Fruit fly (Drosophila melanogaster): ENCODE measurements around the gene MED14.
A peak's percentile ranks its signal among the peaks of the same experiment; 100 is the strongest.

DNA sequence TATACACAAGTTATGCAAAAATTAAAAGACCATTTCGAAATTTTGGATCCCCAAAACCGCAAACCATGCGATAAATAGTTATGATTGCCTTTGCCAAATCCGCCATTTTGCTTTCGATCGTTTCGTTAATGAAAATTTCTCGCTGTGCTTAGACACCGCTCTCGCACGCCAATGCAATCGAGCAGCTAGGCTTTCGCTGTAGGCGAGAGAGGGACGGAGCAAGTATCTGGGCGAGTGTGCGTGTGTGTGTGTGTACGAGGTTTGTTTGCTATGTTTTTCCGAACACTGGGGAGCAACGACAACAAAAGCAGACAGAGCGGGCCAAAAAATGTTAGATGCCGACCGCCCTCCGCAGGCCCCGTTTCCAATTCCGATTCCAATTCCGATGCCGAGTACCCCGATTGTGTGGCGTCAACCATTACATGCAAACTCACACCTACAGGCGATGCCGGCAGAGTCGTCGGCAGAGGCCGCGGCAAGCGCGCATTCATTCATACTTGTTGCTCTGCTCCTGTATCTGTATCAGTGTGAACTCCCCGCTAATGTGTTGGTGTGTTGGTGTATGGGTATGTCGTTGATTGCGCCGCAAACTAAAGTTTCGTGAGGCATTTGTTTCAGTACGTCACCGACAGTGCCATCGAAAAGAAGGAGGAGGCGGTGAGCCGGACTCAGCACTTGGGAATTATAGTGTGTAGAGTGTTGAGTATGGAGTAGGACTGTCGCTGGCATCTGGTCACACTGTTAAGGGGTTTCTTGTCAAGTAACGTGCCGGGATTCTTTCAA lies 35.0 kb downstream of the MED14 start:
- TF ChIP-seq OdsH (GFP tag; optimal IDR thresholded peaks at IDR 0.05) (peak; percentile 43), Mio (GFP tag; optimal IDR thresholded peaks at IDR 0.05) (no peak)
